Fruit fly (Drosophila melanogaster) whole organism, embryonic: Measurements from ENCODE around the gene CG6972.

Source experiments
- Atf6 ChIP-seq: fragments of 200-800 bp; sonication (Bioruptor generic); IDR thresholded peaks from 2 replicates; pipeline ENCODE4 v1.3.6; 2022; ENCODE audit warnings: missing biosample characterization, missing genetic modification characterization
- CG10209 ChIP-seq: fragments of 200-800 bp; sonication (Bioruptor generic); optimal IDR thresholded peaks from 3 replicates; lab custom pipeline; 2017; ENCODE audit warnings: missing biosample characterization, mild to moderate bottlenecking, missing genetic modification characterization, missing genetic modification reagents
- CG10274 ChIP-seq: fragments of 200-800 bp; sonication (Bioruptor generic); optimal IDR thresholded peaks from 3 replicates; lab custom pipeline; 2017; ENCODE audit warnings: missing biosample characterization, mild to moderate bottlenecking, missing genetic modification characterization
- CG11247 ChIP-seq: fragments of 200-800 bp; sonication (Bioruptor generic); IDR thresholded peaks from 2 replicates; pipeline ENCODE4 v1.3.6; 2022; ENCODE audit warnings: missing biosample characterization, missing genetic modification characterization
- CG13624 ChIP-seq: fragments of 200-800 bp; sonication (Bioruptor generic); optimal IDR thresholded peaks from 2 replicates; lab custom pipeline; 2016; ENCODE audit warnings: missing biosample characterization, missing genetic modification characterization
- CG13894 ChIP-seq: fragments of 200-800 bp; sonication (Bioruptor generic); optimal IDR thresholded peaks from 3 replicates; lab custom pipeline; 2018; ENCODE audit warnings: missing biosample characterization, mild to moderate bottlenecking, missing genetic modification characterization, moderate library complexity
- CG18011 ChIP-seq: fragments of 200-800 bp; sonication (Bioruptor generic); optimal IDR thresholded peaks from 2 replicates; lab custom pipeline; 2017; ENCODE audit warnings: missing biosample characterization, missing genetic modification characterization, mild to moderate bottlenecking, moderate library complexity, missing genotype
- CG2199 ChIP-seq: fragments of 200-800 bp; sonication (Bioruptor generic); IDR thresholded peaks from 3 replicates; pipeline ENCODE4 v1.3.6; 2022; ENCODE audit warnings: missing biosample characterization, missing genetic modification characterization
- CG3838 ChIP-seq: fragments of 200-800 bp; sonication (Bioruptor generic); optimal IDR thresholded peaks from 3 replicates; lab custom pipeline; 2016; ENCODE audit warnings: missing biosample characterization, missing genetic modification characterization
- CG4617 ChIP-seq: fragments of 200-800 bp; sonication (Bioruptor generic); optimal IDR thresholded peaks from 3 replicates; lab custom pipeline; 2016; ENCODE audit warnings: missing biosample characterization, missing genetic modification characterization, borderline replicate concordance
- CG7839 ChIP-seq: fragments of 200-800 bp; sonication (Bioruptor generic); optimal IDR thresholded peaks from 3 replicates; lab custom pipeline; 2018; ENCODE audit warnings: missing biosample characterization, mild to moderate bottlenecking, missing genetic modification characterization, moderate library complexity
- CG8944 ChIP-seq: fragments of 200-800 bp; sonication (Bioruptor generic); optimal IDR thresholded peaks from 3 replicates; lab custom pipeline; 2016; ENCODE audit warnings: missing biosample characterization, missing genetic modification characterization
- CG9876 ChIP-seq: fragments of 200-800 bp; sonication (Bioruptor generic); optimal IDR thresholded peaks from 2 replicates; lab custom pipeline; 2016; ENCODE audit warnings: missing biosample characterization, missing genetic modification characterization
- D19A ChIP-seq: fragments of 200-800 bp; optimal IDR thresholded peaks from 3 replicates; lab custom pipeline; 2019; ENCODE audit warnings: missing biosample characterization, mild to moderate bottlenecking, missing genetic modification characterization, moderate library complexity
- Dbx ChIP-seq: fragments of 200-800 bp; sonication (Bioruptor generic); IDR thresholded peaks from 3 replicates; pipeline ENCODE4 v1.3.6; 2022; ENCODE audit warnings: missing biosample characterization, missing genetic modification characterization
- Dfd ChIP-seq, 2 experiments: fragments of >200 bp; optimal IDR thresholded peaks; 2 replicates each; lab custom pipeline; 2017; ENCODE audit warnings: missing biosample characterization in 2 of 2, missing genetic modification characterization in 2 of 2
- E2f2 ChIP-seq: fragments of 200-800 bp; sonication (Bioruptor generic); IDR thresholded peaks from 2 replicates; pipeline ENCODE4 v1.3.6; 2022; ENCODE audit warnings: missing biosample characterization, missing genetic modification characterization
- H2.0 ChIP-seq: fragments of 200-800 bp; sonication (Bioruptor generic); IDR thresholded peaks from 2 replicates; pipeline ENCODE4 v1.3.6; 2022; ENCODE audit warnings: missing biosample characterization, missing genetic modification characterization
- HLH54F ChIP-seq: fragments of 200-800 bp; sonication (Bioruptor generic); optimal IDR thresholded peaks from 3 replicates; lab custom pipeline; 2016; ENCODE audit warnings: missing biosample characterization, missing genetic modification characterization
- HmgD ChIP-seq: fragments of 200-800 bp; sonication (Bioruptor generic); optimal IDR thresholded peaks from 3 replicates; lab custom pipeline; 2016; ENCODE audit warnings: missing biosample characterization, missing genetic modification characterization
- Lhr ChIP-seq: fragments of 200-800 bp; sonication (Bioruptor generic); optimal IDR thresholded peaks from 3 replicates; lab custom pipeline; 2017; ENCODE audit warnings: mild to moderate bottlenecking, missing biosample characterization, missing genetic modification reagents, missing genetic modification characterization
- Nf-YA ChIP-seq: fragments of 200-800 bp; sonication (Bioruptor generic); IDR thresholded peaks from 2 replicates; pipeline ENCODE4 v1.3.6; 2022; ENCODE audit warnings: missing biosample characterization, missing genetic modification characterization
- Nf-YC ChIP-seq: fragments of 200-800 bp; optimal IDR thresholded peaks from 3 replicates; lab custom pipeline; 2019; ENCODE audit warnings: missing biosample characterization, mild to moderate bottlenecking, missing genetic modification characterization, moderate library complexity
- Oaz ChIP-seq: fragments of 200-800 bp; sonication (Bioruptor generic); IDR thresholded peaks from 2 replicates; pipeline ENCODE4 v1.3.6; 2022; ENCODE audit warnings: missing biosample characterization, missing genetic modification characterization
- Optix ChIP-seq: fragments of 200-800 bp; sonication (Bioruptor generic); IDR thresholded peaks from 3 replicates; pipeline ENCODE4 v1.3.6; 2022; ENCODE audit warnings: missing biosample characterization, missing genetic modification characterization
- Side ChIP-seq: fragments of 200-800 bp; sonication (Bioruptor generic); optimal IDR thresholded peaks from 2 replicates; lab custom pipeline; 2016; ENCODE audit warnings: missing biosample characterization, missing genetic modification characterization
- Vsx1 ChIP-seq: fragments of 200-800 bp; sonication (Bioruptor generic); optimal IDR thresholded peaks from 2 replicates; lab custom pipeline; 2017; ENCODE audit warnings: missing biosample characterization, mild to moderate bottlenecking, missing genetic modification characterization, missing genetic modification reagents
- bsh ChIP-seq, 2 experiments: fragments of 200-800 bp; sonication (Bioruptor generic); optimal IDR thresholded peaks; 2 replicates each; lab custom pipeline; 2017 to 2018; ENCODE audit warnings: mild to moderate bottlenecking in 2 of 2, missing biosample characterization in 2 of 2, missing genetic modification characterization in 2 of 2, moderate library complexity in 1 of 2
- caup ChIP-seq: fragments of 200-800 bp; sonication (Bioruptor generic); optimal IDR thresholded peaks from 3 replicates; lab custom pipeline; 2017; ENCODE audit warnings: missing biosample characterization, mild to moderate bottlenecking, missing genetic modification characterization, moderate library complexity; ENCODE audit not compliant: severe bottlenecking
- crol ChIP-seq: fragments of 200-800 bp; sonication (Bioruptor generic); IDR thresholded peaks from 2 replicates; pipeline ENCODE4 v1.3.6; 2022; ENCODE audit warnings: missing biosample characterization, missing genetic modification characterization
- dan ChIP-seq: fragments of 200-800 bp; sonication (Bioruptor generic); IDR thresholded peaks from 2 replicates; pipeline ENCODE4 v1.3.6; 2022; ENCODE audit warnings: missing biosample characterization, missing genetic modification characterization
- dm ChIP-seq: fragments of 200-800 bp; sonication (Bioruptor generic); optimal IDR thresholded peaks from 3 replicates; lab custom pipeline; 2016; ENCODE audit warnings: missing biosample characterization, missing genetic modification characterization
- ems ChIP-seq: fragments of 200-800 bp; sonication (Bioruptor generic); optimal IDR thresholded peaks from 3 replicates; lab custom pipeline; 2016; ENCODE audit warnings: missing biosample characterization, missing genetic modification characterization
- en ChIP-seq: fragments of 200-800 bp; sonication (Bioruptor generic); optimal IDR thresholded peaks from 2 replicates; lab custom pipeline; 2016; ENCODE audit warnings: missing biosample characterization, missing genetic modification characterization
- eyg ChIP-seq: fragments of 200-800 bp; sonication (Bioruptor generic); optimal IDR thresholded peaks from 3 replicates; lab custom pipeline; 2016; ENCODE audit warnings: missing biosample characterization, missing genetic modification characterization
- fd96Cb ChIP-seq: fragments of 200-800 bp; sonication (Bioruptor generic); optimal IDR thresholded peaks from 2 replicates; lab custom pipeline; 2018; ENCODE audit warnings: missing biosample characterization, mild to moderate bottlenecking, missing genetic modification characterization, moderate library complexity
- ham ChIP-seq: fragments of 200-800 bp; sonication (Bioruptor generic); IDR thresholded peaks from 2 replicates; pipeline ENCODE4 v1.3.6; 2022; ENCODE audit warnings: missing biosample characterization, missing genetic modification characterization
- hbn ChIP-seq: fragments of 200-800 bp; sonication (Bioruptor generic); IDR thresholded peaks from 2 replicates; pipeline ENCODE4 v1.3.6; 2022; ENCODE audit warnings: missing biosample characterization, missing genetic modification characterization; ENCODE audit not compliant: partially characterized antibody
- kah ChIP-seq: fragments of 200-800 bp; sonication (Bioruptor generic); optimal IDR thresholded peaks from 2 replicates; lab custom pipeline; 2018; ENCODE audit warnings: missing biosample characterization, mild to moderate bottlenecking, missing genetic modification characterization
- lilli ChIP-seq: fragments of 200-800 bp; sonication (Bioruptor generic); optimal IDR thresholded peaks from 3 replicates; lab custom pipeline; 2016; ENCODE audit warnings: missing biosample characterization, missing genetic modification characterization
- luna ChIP-seq: fragments of 200-800 bp; sonication (Bioruptor generic); optimal IDR thresholded peaks from 2 replicates; lab custom pipeline; 2016; ENCODE audit warnings: missing biosample characterization, missing genetic modification characterization
- nerfin-2 ChIP-seq: fragments of 200-800 bp; sonication (Bioruptor generic); IDR thresholded peaks from 2 replicates; pipeline ENCODE4 v1.3.6; 2022; ENCODE audit warnings: missing biosample characterization, missing genetic modification characterization; ENCODE audit not compliant: partially characterized antibody
- pita ChIP-seq: fragments of 200-800 bp; sonication (Bioruptor generic); optimal IDR thresholded peaks from 2 replicates; lab custom pipeline; 2017; ENCODE audit warnings: missing biosample characterization, mild to moderate bottlenecking, missing genetic modification characterization
- prd ChIP-seq, 3 experiments: fragments of >200 bp in 2 of 3; fragments of 200-800 bp in 1 of 3; sonication (Bioruptor generic) in 1 of 3; optimal IDR thresholded peaks in 2 of 3; IDR thresholded peaks in 1 of 3; 2 replicates in 2 of 3; 3 replicates in 1 of 3; pipeline versions ENCODE4 v1.3.6 to Lab custom; 2017 to 2022; ENCODE audit warnings: missing biosample characterization in 1 of 3, missing genetic modification characterization in 1 of 3
- run ChIP-seq: fragments of 200-800 bp; sonication (Bioruptor generic); optimal IDR thresholded peaks from 3 replicates; lab custom pipeline; 2018; ENCODE audit warnings: missing biosample characterization, mild to moderate bottlenecking, missing genetic modification characterization
- so ChIP-seq: fragments of 200-800 bp; sonication (Bioruptor generic); IDR thresholded peaks from 3 replicates; pipeline ENCODE4 v1.3.6; 2022; ENCODE audit warnings: missing biosample characterization, missing genetic modification characterization
- tgo ChIP-seq: fragments of 200-800 bp; sonication (Bioruptor generic); IDR thresholded peaks from 3 replicates; pipeline ENCODE4 v1.3.6; 2022; ENCODE audit warnings: missing biosample characterization, missing genetic modification characterization
- unpg ChIP-seq: fragments of 200-800 bp; sonication (Bioruptor generic); optimal IDR thresholded peaks from 3 replicates; lab custom pipeline; 2018; ENCODE audit warnings: missing biosample characterization, mild to moderate bottlenecking, missing genetic modification characterization, moderate library complexity
- wdn ChIP-seq: fragments of 200-800 bp; sonication (Bioruptor generic); IDR thresholded peaks from 2 replicates; pipeline ENCODE4 v1.3.6; 2022; ENCODE audit warnings: missing biosample characterization, missing genetic modification characterization
- wor ChIP-seq: fragments of 200-800 bp; sonication (Bioruptor generic); IDR thresholded peaks from 2 replicates; pipeline ENCODE4 v1.3.6; 2022; ENCODE audit warnings: missing biosample characterization, missing genetic modification characterization
- zen2 ChIP-seq: fragments of 200-800 bp; sonication (Bioruptor generic); IDR thresholded peaks from 3 replicates; pipeline ENCODE4 v1.3.6; 2022; ENCODE audit warnings: missing biosample characterization, missing genetic modification characterization; ENCODE audit not compliant: partially characterized antibody

The CG6972 gene

dm6 chr3R:22673528-22673959 lies 28.3 kb upstream of the CG6972 start (continued):
- TF ChIP-seq wor (GFP tag; lab: Robert Waterston, UW) (no peak), fd96Cb (peak; percentile 68), CG8944 (GFP tag; lab: Kevin White, UChicago) (peak; percentile 68), luna (no peak), CG10209 (GFP tag; lab: Kevin White, UChicago) (peak; percentile 80), caup (GFP tag; lab: Kevin White, UChicago) (peak; percentile 57), CG4617 (GFP tag; lab: Kevin White, UChicago) (peak; percentile 7), wdn (GFP tag; lab: Robert Waterston, UW) (no peak), Nf-YA (GFP tag; lab: Robert Waterston, UW) (no peak), so (no peak), eyg (GFP tag; lab: Kevin White, UChicago) (no peak), Oaz (GFP tag; lab: Robert Waterston, UW) (no peak), Dfd (GFP tag; optimal IDR thresholded peaks at IDR 0.05; lab: Kevin White, UChicago) (no peak), CG18011 (GFP tag; lab: Kevin White, UChicago) (no peak), CG7839 (peak; percentile 78), ham (no peak), prd (optimal IDR thresholded peaks at IDR 0.05; lab: Kevin White, UChicago) (no peak), prd (GFP tag; IDR thresholded peaks at IDR 0.05; lab: Robert Waterston, UW) (peak; percentile 80), HLH54F (GFP tag; lab: Kevin White, UChicago) (peak; percentile 51), unpg (GFP tag; lab: Kevin White, UChicago) (peak; percentile 71), CG13894 (no peak), CG11247 (no peak), CG3838 (GFP tag; lab: Kevin White, UChicago) (peak; percentile 4), HmgD (GFP tag; lab: Kevin White, UChicago) (no peak), Vsx1 (peak; percentile 33), Lhr (no peak), CG10274 (GFP tag; lab: Kevin White, UChicago) (peak; percentile 22), CG2199 (GFP tag; lab: Robert Waterston, UW) (no peak), zen2 (GFP tag; lab: Robert Waterston, UW) (no peak), Nf-YC (tag; lab: Kevin White, UChicago) (no peak), dm (peak; percentile 54), CG9876 (GFP tag; lab: Kevin White, UChicago) (peak; percentile 42), Dbx (GFP tag; lab: Robert Waterston, UW) (no peak), dan (GFP tag; lab: Robert Waterston, UW) (peak; percentile 71), tgo (GFP tag; lab: Robert Waterston, UW) (peak; percentile 32; the same call in 1 of the 3 replicates), lilli (peak; percentile 73), H2.0 (GFP tag; lab: Robert Waterston, UW) (peak; percentile 31; the same call in 1 of the 2 replicates), Side (peak; percentile 79), ems (GFP tag; lab: Kevin White, UChicago) (peak; percentile 60), pita (GFP tag; lab: Kevin White, UChicago) (no peak), nerfin-2 (no peak), E2f2 (GFP tag; lab: Robert Waterston, UW) (no peak), run (tag; lab: Kevin White, UChicago) (no peak), Atf6 (no peak), en (peak; percentile 64), hbn (GFP tag; lab: Robert Waterston, UW) (no peak), Optix (peak; percentile 52; the same call in 1 of the 3 replicates), kah (no peak), crol (GFP tag; lab: Robert Waterston, UW) (no peak), CG13624 (GFP tag; lab: Kevin White, UChicago) (peak; percentile 55), bsh (GFP tag; optimal IDR thresholded peaks at IDR 0.05; lab: Kevin White, UChicago) (peak in 1 of 2 experiments; percentile 62), D19A (tag; lab: Kevin White, UChicago) (peak; percentile 74)
